Worm (Caenorhabditis elegans) whole organism, early embryonic: ENCODE results near the gene slcr-46.3.

ENCODE experiments used
- B0310.2 ChIP-seq: sonication (generic microtip); optimal IDR thresholded peaks from 2 replicates; lab custom pipeline; 2016; ENCODE audit warnings: mild to moderate bottlenecking, missing genetic modification characterization, missing compliant biosample characterization
- F13C5.2 ChIP-seq: sonication (generic microtip); optimal IDR thresholded peaks from 2 replicates; lab custom pipeline; 2017; ENCODE audit warnings: mild to moderate bottlenecking, missing genetic modification characterization, inconsistent platforms, missing compliant biosample characterization
- aly-1 ChIP-seq: sonication (generic microtip); optimal IDR thresholded peaks from 2 replicates; lab custom pipeline; 2016; ENCODE audit warnings: missing genetic modification characterization, missing compliant biosample characterization
- ama-1 ChIP-seq: fragments of 150-350 bp; optimal IDR thresholded peaks from 2 replicates; lab custom pipeline; 2014
- ceh-13 ChIP-seq: fragments of 200-800 bp; sonication (Bioruptor generic); optimal IDR thresholded peaks from 2 replicates; lab custom pipeline; 2018; ENCODE audit warnings: mild to moderate bottlenecking, missing genetic modification characterization, missing compliant biosample characterization
- ceh-36 ChIP-seq: sonication (generic microtip); optimal IDR thresholded peaks from 2 replicates; lab custom pipeline; 2016; ENCODE audit warnings: missing genetic modification characterization, inconsistent platforms, missing compliant biosample characterization
- ets-7 ChIP-seq: sonication (generic microtip); optimal IDR thresholded peaks from 2 replicates; lab custom pipeline; 2016; ENCODE audit warnings: missing genotype, missing genetic modification characterization, missing compliant biosample characterization
- flt-1 ChIP-seq: fragments of 200-800 bp; sonication (Bioruptor generic); IDR thresholded peaks from 2 replicates; pipeline ENCODE4 v1.3.6; 2022; ENCODE audit warnings: missing genetic modification characterization, missing compliant biosample characterization
- hmbx-1 ChIP-seq: sonication (generic microtip); optimal IDR thresholded peaks from 2 replicates; lab custom pipeline; 2016; ENCODE audit warnings: mild to moderate bottlenecking, missing genetic modification characterization, missing compliant biosample characterization
- hmg-4 ChIP-seq: fragments of 200-800 bp; sonication (Bioruptor generic); optimal IDR thresholded peaks from 2 replicates; lab custom pipeline; 2018; ENCODE audit warnings: mild to moderate bottlenecking, missing genetic modification characterization, missing compliant biosample characterization
- hnd-1 ChIP-seq: sonication (generic microtip); optimal IDR thresholded peaks from 2 replicates; lab custom pipeline; 2016; ENCODE audit warnings: missing genetic modification characterization, missing compliant biosample characterization
- pes-1 ChIP-seq: fragments of 200-800 bp; sonication (Bioruptor generic); IDR thresholded peaks from 2 replicates; pipeline ENCODE4 v1.3.6; 2022; ENCODE audit warnings: missing genetic modification reagents, missing genetic modification characterization, missing compliant biosample characterization
- scrt-1 ChIP-seq: fragments of 200-800 bp; sonication (Bioruptor generic); IDR thresholded peaks from 2 replicates; pipeline ENCODE4 v1.3.6; 2022; ENCODE audit warnings: missing genetic modification characterization, missing compliant biosample characterization
- sea-1 ChIP-seq: fragments of 200-800 bp; sonication (Bioruptor generic); conservative IDR thresholded peaks from 2 replicates; pipeline ENCODE4 v1.3.6; 2022; ENCODE audit warnings: missing genetic modification characterization, missing compliant biosample characterization
- tbx-11 ChIP-seq: fragments of 200-800 bp; sonication (Bioruptor generic); IDR thresholded peaks from 2 replicates; pipeline ENCODE4 v1.3.6; 2022; ENCODE audit warnings: missing genetic modification characterization, missing compliant biosample characterization
- tbx-37 ChIP-seq: fragments of 200-800 bp; sonication (Bioruptor generic); conservative IDR thresholded peaks from 2 replicates; pipeline ENCODE4 v1.3.6; 2022; ENCODE audit warnings: missing genetic modification reagents, missing genetic modification characterization, missing compliant biosample characterization
- tra-4 ChIP-seq: sonication (generic microtip); optimal IDR thresholded peaks from 2 replicates; lab custom pipeline; 2017; ENCODE audit warnings: missing genetic modification characterization, missing compliant biosample characterization

The slcr-46.3 gene

ce11 chrV:9730743-9731706, 7.1 kb upstream of the slcr-46.3 start:
- TF ChIP-seq ceh-36 (tag; lab: Kevin White, UChicago): no peak
- no peak for TF ChIP-seq hmbx-1 (tag; lab: Kevin White, UChicago)
- TF ChIP-seq tra-4 (tag; lab: Kevin White, UChicago): no peak
- no peak for TF ChIP-seq pes-1 (GFP tag; lab: Robert Waterston, UW)
- no peak for TF ChIP-seq tbx-11 (GFP tag; lab: Robert Waterston, UW)
- TF ChIP-seq flt-1 (GFP tag; lab: Robert Waterston, UW): peak; percentile 42; the same call in 1 of the 2 replicates
- TF ChIP-seq scrt-1 (GFP tag; lab: Robert Waterston, UW): no peak
- TF ChIP-seq aly-1 (tag; lab: Kevin White, UChicago): no peak
- TF ChIP-seq tbx-37: 0 out of 2 replicates have a peak, but pooled peaks have one; percentile 13
- peak; percentile 87 for TF ChIP-seq hmg-4
- TF ChIP-seq sea-1 (GFP tag; lab: Robert Waterston, UW): peak; percentile 49; the same call in 1 of the 2 replicates
- no peak for TF ChIP-seq ceh-13 (GFP tag; lab: Kevin White, UChicago)
- TF ChIP-seq ama-1: peak; percentile 81
- peak; percentile 70 for TF ChIP-seq B0310.2 (tag; lab: Kevin White, UChicago)
- TF ChIP-seq F13C5.2 (tag; lab: Kevin White, UChicago): peak; percentile 46
- TF ChIP-seq ets-7 (tag; lab: Kevin White, UChicago): peak; percentile 16
- no peak for TF ChIP-seq hnd-1 (tag; lab: Kevin White, UChicago)

- TF ChIP-seq F13C5.2 (tag; lab: Kevin White, UChicago) (no peak), tra-4 (tag; lab: Kevin White, UChicago) (no peak)
These were observed 5.7 kb upstream of the slcr-46.3 start, which contains the start of the genes aagr-3 and drap-1 for ce11 chrV:9729462-9730162. aagr-3 (minus strand) TSS chrV:9729512. drap-1 (plus strand) TSS chrV:9730106.

- no peak for TF ChIP-seq scrt-1 (GFP tag; lab: Robert Waterston, UW)
- TF ChIP-seq ceh-36 (tag; lab: Kevin White, UChicago): no peak
- TF ChIP-seq hmg-4: no peak
- TF ChIP-seq B0310.2 (tag; lab: Kevin White, UChicago): no peak
- no peak for TF ChIP-seq tra-4 (tag; lab: Kevin White, UChicago)
- no peak for TF ChIP-seq ceh-13 (GFP tag; lab: Kevin White, UChicago)
- no peak for TF ChIP-seq hmbx-1 (tag; lab: Kevin White, UChicago)
- no peak for TF ChIP-seq hnd-1 (tag; lab: Kevin White, UChicago)
- no peak for TF ChIP-seq sea-1 (GFP tag; lab: Robert Waterston, UW)
- no peak for TF ChIP-seq pes-1 (GFP tag; lab: Robert Waterston, UW)
- no peak for TF ChIP-seq flt-1 (GFP tag; lab: Robert Waterston, UW)
- no peak for TF ChIP-seq aly-1 (tag; lab: Kevin White, UChicago)
- TF ChIP-seq F13C5.2 (tag; lab: Kevin White, UChicago): no peak
- TF ChIP-seq ets-7 (tag; lab: Kevin White, UChicago): no peak
- TF ChIP-seq tbx-11 (GFP tag; lab: Robert Waterston, UW): no peak
- no peak for TF ChIP-seq ama-1
- no peak for TF ChIP-seq tbx-37
These were observed 1.8 kb upstream of the slcr-46.3 start for ce11 chrV:9725719-9726118.

- TF ChIP-seq sea-1 (GFP tag; lab: Robert Waterston, UW) (no peak), tbx-11 (GFP tag; lab: Robert Waterston, UW) (no peak), ama-1 (no peak), ets-7 (tag; lab: Kevin White, UChicago) (no peak), flt-1 (GFP tag; lab: Robert Waterston, UW) (no peak), hmbx-1 (tag; lab: Kevin White, UChicago) (no peak), hnd-1 (tag; lab: Kevin White, UChicago) (no peak), tra-4 (tag; lab: Kevin White, UChicago) (no peak), pes-1 (GFP tag; lab: Robert Waterston, UW) (no peak), ceh-36 (tag; lab: Kevin White, UChicago) (no peak), F13C5.2 (tag; lab: Kevin White, UChicago) (no peak), scrt-1 (GFP tag; lab: Robert Waterston, UW) (no peak), tbx-37 (no peak)
These were observed 7.5 kb downstream of the slcr-46.3 start, which contains the start of gene str-188 for ce11 chrV:9716397-9716796. str-188 (plus strand) TSS chrV:9716697.

- no peak for TF ChIP-seq tra-4 (tag; lab: Kevin White, UChicago)
- no peak for TF ChIP-seq hmbx-1 (tag; lab: Kevin White, UChicago)
- TF ChIP-seq pes-1 (GFP tag; lab: Robert Waterston, UW): no peak
- TF ChIP-seq ets-7 (tag; lab: Kevin White, UChicago): no peak
- no peak for TF ChIP-seq B0310.2 (tag; lab: Kevin White, UChicago)
- TF ChIP-seq scrt-1 (GFP tag; lab: Robert Waterston, UW): no peak
- no peak for TF ChIP-seq flt-1 (GFP tag; lab: Robert Waterston, UW)
- no peak for TF ChIP-seq tbx-37
- no peak for TF ChIP-seq sea-1 (GFP tag; lab: Robert Waterston, UW)
- no peak for TF ChIP-seq tbx-11 (GFP tag; lab: Robert Waterston, UW)
- TF ChIP-seq F13C5.2 (tag; lab: Kevin White, UChicago): no peak
- TF ChIP-seq hnd-1 (tag; lab: Kevin White, UChicago): no peak
- no peak for TF ChIP-seq ceh-36 (tag; lab: Kevin White, UChicago)
These were observed 9.0 kb downstream of the slcr-46.3 start, which contains the start of gene F40F9.3 for ce11 chrV:9714909-9715308. F40F9.3 (plus strand) TSS chrV:9715209.

ce11 chrV:9713532-9713931, 10.4 kb downstream of the slcr-46.3 start, which contains the start of gene F40F9.10:
F40F9.10 (minus strand) TSS chrV:9713632.
- no peak for TF ChIP-seq ama-1
- no peak for TF ChIP-seq tra-4 (tag; lab: Kevin White, UChicago)
- no peak for TF ChIP-seq ets-7 (tag; lab: Kevin White, UChicago)
- no peak for TF ChIP-seq hnd-1 (tag; lab: Kevin White, UChicago)
- TF ChIP-seq ceh-36 (tag; lab: Kevin White, UChicago): no peak
- TF ChIP-seq B0310.2 (tag; lab: Kevin White, UChicago): no peak
- no peak for TF ChIP-seq hmg-4
- no peak for TF ChIP-seq tbx-11 (GFP tag; lab: Robert Waterston, UW)
- TF ChIP-seq aly-1 (tag; lab: Kevin White, UChicago): no peak
- no peak for TF ChIP-seq ceh-13 (GFP tag; lab: Kevin White, UChicago)
- TF ChIP-seq flt-1 (GFP tag; lab: Robert Waterston, UW): no peak
- TF ChIP-seq sea-1 (GFP tag; lab: Robert Waterston, UW): no peak
- no peak for TF ChIP-seq pes-1 (GFP tag; lab: Robert Waterston, UW)
- no peak for TF ChIP-seq F13C5.2 (tag; lab: Kevin White, UChicago)
- no peak for TF ChIP-seq hmbx-1 (tag; lab: Kevin White, UChicago)
- TF ChIP-seq scrt-1 (GFP tag; lab: Robert Waterston, UW): no peak
- no peak for TF ChIP-seq tbx-37
